Worm (Caenorhabditis elegans) whole organism, L3 larva: ENCODE results near the gene F57A8.7.

Experiments used
- R02D3.7 ChIP-seq: fragments of 150-350 bp; optimal IDR thresholded peaks from 2 replicates; lab custom pipeline; 2014; ENCODE audit warnings: missing biosample characterization, missing genetic modification characterization
- egl-27 ChIP-seq: sonication (generic microtip); optimal IDR thresholded peaks from 4 replicates; lab custom pipeline; 2017; ENCODE audit warnings: missing biosample characterization, missing genetic modification reagents, missing genetic modification characterization
- elt-2 ChIP-seq: sonication (generic microtip); optimal IDR thresholded peaks from 2 replicates; lab custom pipeline; 2016; ENCODE audit warnings: missing genetic modification reagents, mild to moderate bottlenecking, missing genetic modification characterization, missing compliant biosample characterization
- nhr-76 ChIP-seq: fragments of 150-350 bp; sonication (generic microtip); optimal IDR thresholded peaks from 5 replicates; lab custom pipeline; 2014; ENCODE audit warnings: missing biosample characterization, missing genetic modification characterization
- sea-2 ChIP-seq: fragments of 150-350 bp; sonication (generic microtip); optimal IDR thresholded peaks from 4 replicates; lab custom pipeline; 2014; ENCODE audit warnings: missing biosample characterization, missing genetic modification reagents, missing genetic modification characterization
- ztf-11 ChIP-seq: fragments of 150-350 bp; optimal IDR thresholded peaks from 2 replicates; lab custom pipeline; 2014; ENCODE audit warnings: missing biosample characterization, missing genetic modification characterization
- ztf-4 ChIP-seq: fragments of 150-350 bp; optimal IDR thresholded peaks from 2 replicates; lab custom pipeline; 2014; ENCODE audit warnings: missing biosample characterization, missing genetic modification characterization

DNA sequence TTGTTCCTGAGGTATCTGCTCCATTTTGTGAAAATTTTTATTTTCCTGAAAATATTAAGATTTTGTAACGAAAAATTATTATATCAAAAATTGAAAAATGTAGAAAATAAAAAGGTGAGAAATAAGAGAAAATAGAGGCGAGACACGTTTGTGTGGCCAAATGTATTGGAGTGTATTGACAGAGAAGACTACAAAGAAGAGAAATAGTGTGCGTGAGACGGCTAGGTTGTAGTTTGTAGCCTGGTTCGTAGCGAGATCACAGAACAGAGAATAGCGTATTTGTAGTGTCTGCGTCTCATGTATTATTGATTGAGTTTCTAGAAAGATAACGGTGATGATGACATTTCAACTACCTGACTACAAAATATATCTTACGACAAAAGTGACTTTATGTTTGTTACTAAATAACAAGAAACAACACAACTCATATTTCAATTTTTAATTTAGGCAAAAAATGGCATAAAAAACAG lies 8.5 kb downstream of the F57A8.7 start, which contains the start of gene nhr-12:
- TF ChIP-seq nhr-76 (tag; lab: Kevin White, UChicago): no peak
- TF ChIP-seq ztf-11 (tag; lab: Kevin White, UChicago): no peak
- TF ChIP-seq sea-2 (GFP tag; lab: Kevin White, UChicago): no peak
- no peak for TF ChIP-seq R02D3.7 (tag; lab: Kevin White, UChicago)
- no peak for TF ChIP-seq egl-27
- TF ChIP-seq elt-2 (tag; lab: Kevin White, UChicago): peak; percentile 45
- no peak for TF ChIP-seq ztf-4 (tag; lab: Kevin White, UChicago)
